Worm (Caenorhabditis elegans) whole organism, L3 larva: Measurements from ENCODE around the gene clec-230.
"Not testable (repeated sequence)": the region's sequence is repeated elsewhere in the genome, so short reads cannot be mapped to it uniquely, and the experiment has no call there.

ENCODE experiments used
- R02D3.7 ChIP-seq: fragments of 150-350 bp; optimal IDR thresholded peaks from 2 replicates; lab custom pipeline; 2014; ENCODE audit warnings: missing biosample characterization, missing genetic modification characterization
- ZK546.5 ChIP-seq: sonication (generic microtip); optimal IDR thresholded peaks from 2 replicates; lab custom pipeline; 2017; ENCODE audit warnings: missing biosample characterization, missing genetic modification characterization
- aly-2 ChIP-seq: fragments of 150-350 bp; optimal IDR thresholded peaks from 2 replicates; lab custom pipeline; 2014; ENCODE audit warnings: missing biosample characterization, missing genetic modification characterization
- ama-1 ChIP-seq: fragments of 150-350 bp; optimal IDR thresholded peaks from 2 replicates; lab custom pipeline; 2018
- ceh-16 ChIP-seq: sonication (generic microtip); optimal IDR thresholded peaks from 2 replicates; lab custom pipeline; 2017; ENCODE audit warnings: missing biosample characterization, missing genetic modification characterization
- ceh-28 ChIP-seq: fragments of 150-350 bp; optimal IDR thresholded peaks from 2 replicates; lab custom pipeline; 2014; ENCODE audit warnings: missing biosample characterization, missing genetic modification reagents, missing genetic modification characterization
- ceh-82 ChIP-seq: fragments of 150-350 bp; optimal IDR thresholded peaks from 2 replicates; lab custom pipeline; 2014; ENCODE audit warnings: missing biosample characterization, missing genetic modification characterization
- ceh-9 ChIP-seq: sonication (generic microtip); optimal IDR thresholded peaks from 2 replicates; lab custom pipeline; 2018; ENCODE audit warnings: missing biosample characterization, missing genetic modification characterization
- elt-1 ChIP-seq: fragments of 150-350 bp; optimal IDR thresholded peaks from 2 replicates; lab custom pipeline; 2014; ENCODE audit warnings: missing biosample characterization, missing genetic modification characterization
- elt-2 ChIP-seq: sonication (generic microtip); optimal IDR thresholded peaks from 2 replicates; lab custom pipeline; 2016; ENCODE audit warnings: missing genetic modification reagents, mild to moderate bottlenecking, missing genetic modification characterization, missing compliant biosample characterization
- elt-3 ChIP-seq, 3 experiments: fragments of 150-350 bp in 1 of 3; sonication (generic microtip) in 2 of 3; optimal IDR thresholded peaks; 2 replicates in 2 of 3; 4 replicates in 1 of 3; lab custom pipeline; 2014 to 2017; ENCODE audit warnings: missing biosample characterization in 3 of 3, missing genetic modification characterization in 3 of 3
- fkh-2 ChIP-seq: fragments of 150-350 bp; optimal IDR thresholded peaks from 2 replicates; lab custom pipeline; 2014; ENCODE audit warnings: missing biosample characterization, missing genetic modification reagents, missing genetic modification characterization
- fos-1 ChIP-seq: fragments of 150-350 bp; optimal IDR thresholded peaks from 2 replicates; lab custom pipeline; 2014; ENCODE audit warnings: missing biosample characterization, missing genetic modification characterization
- hmg-11 ChIP-seq: sonication (generic microtip); optimal IDR thresholded peaks from 2 replicates; lab custom pipeline; 2016; ENCODE audit warnings: missing genetic modification characterization, missing compliant biosample characterization
- jun-1 ChIP-seq: fragments of 150-350 bp; optimal IDR thresholded peaks from 2 replicates; lab custom pipeline; 2014; ENCODE audit warnings: missing biosample characterization, missing genetic modification reagents, missing genetic modification characterization
- lin-15B ChIP-seq: fragments of 150-350 bp; optimal IDR thresholded peaks from 2 replicates; lab custom pipeline; 2014; ENCODE audit warnings: missing biosample characterization, missing genetic modification characterization
- lin-39 ChIP-seq: fragments of 150-350 bp; optimal IDR thresholded peaks from 2 replicates; lab custom pipeline; 2018; ENCODE audit warnings: missing biosample characterization, missing genetic modification reagents, missing genetic modification characterization
- lsy-12 ChIP-seq: sonication (generic microtip); optimal IDR thresholded peaks from 2 replicates; lab custom pipeline; 2016; ENCODE audit warnings: mild to moderate bottlenecking, missing genetic modification characterization, missing compliant biosample characterization
- mml-1 ChIP-seq: fragments of 150-350 bp; sonication (generic microtip); optimal IDR thresholded peaks from 3 replicates; lab custom pipeline; 2014; ENCODE audit warnings: missing biosample characterization, missing genetic modification characterization
- nhr-11 ChIP-seq: fragments of 150-350 bp; optimal IDR thresholded peaks from 2 replicates; lab custom pipeline; 2014; ENCODE audit warnings: missing biosample characterization, missing genetic modification characterization
- nhr-12 ChIP-seq: fragments of 150-350 bp; optimal IDR thresholded peaks from 2 replicates; lab custom pipeline; 2014; ENCODE audit warnings: missing biosample characterization, missing genetic modification characterization
- nhr-23 ChIP-seq: fragments of 150-350 bp; optimal IDR thresholded peaks from 2 replicates; lab custom pipeline; 2014; ENCODE audit warnings: missing biosample characterization, missing genetic modification reagents, missing genetic modification characterization
- nhr-28 ChIP-seq: fragments of 150-350 bp; optimal IDR thresholded peaks from 2 replicates; lab custom pipeline; 2014; ENCODE audit warnings: missing biosample characterization, missing genetic modification characterization
- nhr-43 ChIP-seq: sonication (generic microtip); optimal IDR thresholded peaks from 2 replicates; lab custom pipeline; 2016; ENCODE audit warnings: mild to moderate bottlenecking, missing genetic modification characterization, missing compliant biosample characterization; ENCODE audit not compliant: poor library complexity, severe bottlenecking
- nhr-67 ChIP-seq: fragments of 150-350 bp; optimal IDR thresholded peaks from 2 replicates; lab custom pipeline; 2014; ENCODE audit warnings: missing biosample characterization, missing genetic modification characterization
- nhr-76 ChIP-seq: fragments of 150-350 bp; sonication (generic microtip); optimal IDR thresholded peaks from 5 replicates; lab custom pipeline; 2014; ENCODE audit warnings: missing biosample characterization, missing genetic modification characterization
- pha-4 ChIP-seq: fragments of 150-350 bp; optimal IDR thresholded peaks from 2 replicates; lab custom pipeline; 2014; ENCODE audit warnings: missing biosample characterization, missing genetic modification reagents, missing genetic modification characterization
- pqm-1 ChIP-seq: fragments of 150-350 bp; optimal IDR thresholded peaks from 2 replicates; lab custom pipeline; 2017; ENCODE audit warnings: missing biosample characterization, missing genetic modification characterization, inconsistent platforms
- sea-2 ChIP-seq: fragments of 150-350 bp; sonication (generic microtip); optimal IDR thresholded peaks from 4 replicates; lab custom pipeline; 2014; ENCODE audit warnings: missing biosample characterization, missing genetic modification reagents, missing genetic modification characterization
- skn-1 ChIP-seq: fragments of 150-350 bp; optimal IDR thresholded peaks from 2 replicates; lab custom pipeline; 2014; ENCODE audit warnings: missing biosample characterization, missing genetic modification characterization
- snpc-4 ChIP-seq: fragments of 150-350 bp; optimal IDR thresholded peaks from 2 replicates; lab custom pipeline; 2014; ENCODE audit warnings: missing biosample characterization, missing genetic modification characterization
- unc-39 ChIP-seq: sonication (generic microtip); optimal IDR thresholded peaks from 4 replicates; lab custom pipeline; 2017; ENCODE audit warnings: missing biosample characterization, missing genetic modification characterization
- unc-62 ChIP-seq: fragments of 150-350 bp; sonication (generic microtip); optimal IDR thresholded peaks from 4 replicates; lab custom pipeline; 2014; ENCODE audit warnings: missing biosample characterization, missing genetic modification reagents, missing genetic modification characterization
- zag-1 ChIP-seq: fragments of 150-350 bp; optimal IDR thresholded peaks from 2 replicates; lab custom pipeline; 2014; ENCODE audit warnings: missing biosample characterization, missing genetic modification characterization
- ztf-11 ChIP-seq: fragments of 150-350 bp; optimal IDR thresholded peaks from 2 replicates; lab custom pipeline; 2014; ENCODE audit warnings: missing biosample characterization, missing genetic modification characterization
- ztf-4 ChIP-seq: fragments of 150-350 bp; optimal IDR thresholded peaks from 2 replicates; lab custom pipeline; 2014; ENCODE audit warnings: missing biosample characterization, missing genetic modification characterization

The clec-230 gene

DNA sequence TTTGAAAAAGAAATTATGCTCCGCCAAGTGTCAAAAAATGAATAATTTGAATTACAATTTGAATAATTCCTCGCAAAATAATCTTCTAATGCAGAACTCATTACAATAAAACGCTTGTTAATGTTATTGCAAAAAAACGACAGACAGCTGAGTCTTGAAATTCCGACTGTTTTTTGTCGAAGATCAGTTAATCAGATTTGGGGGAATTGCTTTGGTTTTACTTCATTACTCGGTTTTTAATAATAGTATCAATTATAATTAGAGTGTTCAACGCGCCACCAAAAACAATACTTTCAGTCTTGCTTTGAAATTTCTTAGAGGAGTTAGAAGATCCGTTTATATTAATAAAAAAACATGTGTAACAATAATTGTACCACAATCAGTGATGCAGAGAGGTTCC, 29.0 kb upstream of the clec-230 start, which contains the start of gene srh-122:
Gene srh-122, minus strand, starts transcription at position 101 of the 400 bp plus-strand sequence.
- no peak for TF ChIP-seq nhr-23 (tag; lab: Kevin White, UChicago)
- TF ChIP-seq ceh-28 (tag; lab: Kevin White, UChicago): no peak
- TF ChIP-seq ceh-16 (tag; lab: Kevin White, UChicago): no peak
- TF ChIP-seq nhr-76: no peak
- no peak for TF ChIP-seq ama-1 (lab: Kevin White, UChicago)
- TF ChIP-seq lsy-12 (tag; lab: Kevin White, UChicago): no peak
- no peak for TF ChIP-seq pha-4 (tag; lab: Kevin White, UChicago)
- TF ChIP-seq ZK546.5 (tag; lab: Kevin White, UChicago): no peak
- TF ChIP-seq elt-2 (tag; lab: Kevin White, UChicago): no peak
- TF ChIP-seq skn-1 (tag; lab: Kevin White, UChicago): no peak
- TF ChIP-seq ztf-4: no peak
- no peak for TF ChIP-seq nhr-28 (tag; lab: Kevin White, UChicago)
- no peak for TF ChIP-seq unc-39
- no peak for TF ChIP-seq nhr-11 (tag; lab: Kevin White, UChicago)
- no peak for TF ChIP-seq nhr-43 (tag; lab: Kevin White, UChicago)
- no peak for TF ChIP-seq ceh-9 (tag; lab: Kevin White, UChicago)
- no peak for TF ChIP-seq lin-39 (tag; lab: Kevin White, UChicago)
- TF ChIP-seq sea-2 (GFP tag; lab: Kevin White, UChicago): no peak

DNA sequence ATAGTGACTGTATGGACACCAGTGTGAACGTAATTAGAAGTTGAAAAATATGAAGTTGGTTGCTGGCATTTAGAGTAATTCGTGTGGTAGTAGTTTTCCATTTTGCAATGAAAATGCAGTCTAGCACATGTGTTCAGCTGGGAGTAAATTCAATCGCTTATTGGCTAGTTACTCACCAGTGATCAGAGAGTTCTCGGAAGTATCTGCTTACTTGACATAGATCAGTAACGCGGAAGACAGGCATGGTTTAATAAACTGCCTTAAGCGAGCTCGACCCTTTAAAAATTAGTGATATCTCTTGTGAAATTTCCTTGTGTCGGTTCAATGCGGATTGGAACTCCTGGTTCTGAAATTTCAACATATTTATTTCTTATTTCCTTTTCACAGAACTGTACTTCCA, 27.3 kb upstream of the clec-230 start, which contains the start of gene srh-52:
Gene srh-52, minus strand, starts transcription at position 101 of the 400 bp plus-strand sequence.
- TF ChIP-seq zag-1 (tag; lab: Kevin White, UChicago): no peak
- no peak for TF ChIP-seq ceh-82
- no peak for TF ChIP-seq aly-2
- no peak for TF ChIP-seq mml-1 (tag; lab: Kevin White, UChicago)
- TF ChIP-seq pqm-1 (tag; lab: Kevin White, UChicago): no peak
- TF ChIP-seq lin-15B (tag; lab: Kevin White, UChicago): no peak
- TF ChIP-seq nhr-28 (tag; lab: Kevin White, UChicago): no peak
- no peak for TF ChIP-seq ama-1 (lab: Kevin White, UChicago)
- no peak for TF ChIP-seq nhr-11 (tag; lab: Kevin White, UChicago)
- TF ChIP-seq R02D3.7 (tag; lab: Kevin White, UChicago): no peak
- no peak for TF ChIP-seq ceh-9 (tag; lab: Kevin White, UChicago)
- no peak for TF ChIP-seq ztf-11 (tag; lab: Kevin White, UChicago)
- TF ChIP-seq, all 47 proteins: peak for 0

DNA sequence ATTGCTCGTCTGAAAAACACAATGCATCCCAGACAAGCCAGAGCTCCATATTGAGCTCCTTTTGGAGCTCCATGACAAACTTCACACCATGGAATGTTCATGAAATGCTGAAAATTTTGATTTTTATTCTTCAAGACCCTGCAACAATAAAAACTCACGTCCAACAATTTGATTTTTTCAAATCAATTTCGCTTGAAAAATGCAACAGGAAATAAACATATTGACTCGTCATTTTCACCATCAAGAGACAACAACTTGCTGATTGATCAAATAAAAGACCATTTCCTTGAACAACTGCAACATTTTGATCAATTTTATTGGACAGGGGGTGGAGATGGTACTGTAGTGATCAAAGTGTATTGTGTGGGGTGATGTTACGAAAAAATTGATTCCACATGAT, 20.8 kb upstream of the clec-230 start, which contains the start of gene nhr-269:
Gene nhr-269, minus strand, starts transcription at position 101 of the 400 bp plus-strand sequence.
- no peak for TF ChIP-seq jun-1 (tag; lab: Kevin White, UChicago)
- no peak for TF ChIP-seq ZK546.5 (tag; lab: Kevin White, UChicago)
- TF ChIP-seq zag-1 (tag; lab: Kevin White, UChicago): no peak
- TF ChIP-seq ceh-9 (tag; lab: Kevin White, UChicago): no peak
- no peak for TF ChIP-seq fkh-2 (tag; lab: Kevin White, UChicago)

DNA sequence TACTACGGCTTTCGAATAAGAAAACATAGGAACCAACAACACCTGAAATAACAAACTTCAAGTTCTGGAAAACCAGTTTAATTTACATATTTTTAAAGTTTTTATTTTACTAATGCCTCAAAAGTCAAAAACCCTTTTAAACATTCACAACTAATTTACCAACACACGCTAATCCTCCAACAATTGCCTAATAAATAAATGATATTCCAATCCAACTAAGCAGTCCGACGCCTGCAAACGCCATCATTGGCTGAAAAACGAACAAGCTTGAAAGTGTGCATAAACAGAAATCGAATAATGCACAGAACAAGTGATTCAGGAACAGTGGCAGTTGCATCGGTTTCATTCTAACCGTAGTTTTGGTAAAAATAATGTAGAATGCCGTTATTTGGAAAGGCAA, 18.8 kb upstream of the clec-230 start:
- TF ChIP-seq fkh-2 (tag; lab: Kevin White, UChicago) (no peak), ceh-16 (tag; lab: Kevin White, UChicago) (no peak), elt-3 (tag; optimal IDR thresholded peaks at IDR 0.05; lab: Kevin White, UChicago) (no peak), lin-15B (tag; lab: Kevin White, UChicago) (no peak), nhr-67 (tag; lab: Kevin White, UChicago) (no peak), hmg-11 (tag; lab: Kevin White, UChicago) (no peak), nhr-12 (tag; lab: Kevin White, UChicago) (no peak), ztf-4 (no peak), unc-62 (GFP tag; lab: Kevin White, UChicago) (no peak), elt-1 (no peak)

DNA sequence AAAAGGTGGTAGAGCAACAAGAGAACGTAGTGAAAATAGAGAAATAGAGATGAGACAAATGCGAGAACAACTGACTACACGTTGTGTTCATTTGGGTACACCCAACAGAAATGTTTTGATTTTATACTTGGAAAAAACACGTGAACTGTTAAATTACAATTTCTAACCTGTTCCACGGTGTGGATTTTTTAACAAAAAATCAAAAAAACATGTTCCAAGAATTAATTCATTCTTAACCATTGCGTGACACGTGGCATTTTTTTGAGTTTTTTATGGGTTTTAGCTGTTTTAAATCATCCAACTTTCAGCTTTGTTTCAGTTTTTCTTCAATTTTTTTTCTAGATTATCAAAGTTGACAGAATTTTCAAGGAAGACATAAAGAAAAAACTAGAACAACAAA, 12.5 kb upstream of the clec-230 start, which contains the start of gene ech-1.1:
Gene ech-1.1, minus strand, starts transcription at position 101 of the 400 bp plus-strand sequence.
- not testable (repeated sequence) for TF ChIP-seq hmg-11, snpc-4, fos-1 (tag; lab: Kevin White, UChicago)
